Fruit fly (Drosophila melanogaster): Measurements from ENCODE around the gene cpx.

- TF ChIP-seq CTCF (optimal IDR thresholded peaks at IDR 0.05), result no peak
- no peak for TF ChIP-seq CG8478 (optimal IDR thresholded peaks at IDR 0.05)
These were observed 38.6 kb downstream of the cpx start for dm6 chr3R:4318589-4318988.
